Worm (Caenorhabditis elegans): ENCODE data around the gene ceh-16.

- TF ChIP-seq flt-1 (GFP tag; IDR thresholded peaks at IDR 0.05) (no peak), T22C8.4 (GFP tag; IDR thresholded peaks at IDR 0.05) (no peak), ref-1 (GFP tag; conservative IDR thresholded peaks at IDR 0.05) (no peak), ztf-23 (GFP tag; IDR thresholded peaks at IDR 0.05) (no peak), ztf-29 (GFP tag; IDR thresholded peaks at IDR 0.05) (no peak), tab-1 (GFP tag; IDR thresholded peaks at IDR 0.05) (no peak)
Measured at ce11 chrIII:8622435-8622834, at the start of gene ceh-16.

Data from whole organism, midembryonic.